Worm (Caenorhabditis elegans): Measurements from ENCODE around the gene msp-32.

The msp-32 gene

DNA sequence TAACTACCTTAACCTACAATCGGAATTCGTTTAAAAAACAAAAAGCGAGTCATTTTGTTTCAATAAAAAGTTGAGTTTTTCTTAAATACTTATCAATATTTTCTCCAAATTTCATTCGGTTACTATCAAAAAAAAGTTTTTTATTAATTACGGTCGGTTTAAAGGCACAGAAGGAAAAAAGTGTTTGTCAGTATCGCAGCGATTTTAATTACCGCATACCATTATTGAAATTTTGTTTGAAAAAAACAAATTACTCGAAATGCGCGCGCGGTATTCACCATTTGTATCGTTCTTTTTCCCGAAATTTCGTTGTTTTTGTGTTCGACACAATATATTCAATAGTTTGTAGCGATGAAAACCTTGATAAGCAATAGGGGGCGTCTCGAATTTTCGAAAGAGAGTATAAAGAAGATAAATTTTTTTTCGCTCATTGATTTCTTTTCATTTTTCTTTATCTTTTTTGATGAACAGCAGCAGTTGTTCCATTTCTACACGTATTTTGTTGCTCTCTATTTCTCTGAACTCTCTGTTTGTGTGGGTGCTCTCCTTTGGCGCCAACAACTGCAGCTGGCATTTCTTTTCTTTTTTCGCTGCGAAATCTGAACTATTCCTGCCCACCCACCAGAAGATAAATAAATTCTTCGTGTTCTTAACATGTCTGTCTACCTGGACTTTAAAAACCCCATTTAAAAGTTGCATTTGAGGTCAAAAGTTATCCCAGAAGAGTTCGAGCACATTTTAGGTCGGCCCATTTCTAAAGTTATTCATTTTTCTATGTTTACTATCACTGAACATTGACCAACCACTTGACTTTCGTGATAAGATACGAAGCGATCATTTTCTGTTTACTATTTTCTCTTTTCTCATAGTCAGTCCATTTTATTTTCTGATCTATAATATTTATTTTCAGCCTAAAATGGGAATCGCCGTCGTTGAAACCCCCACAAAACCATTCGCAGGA, 9.8 kb upstream of the msp-32 start, which contains the start of gene pgm-1:
pgm-1 (plus strand) TSS at position 911 of the 961 bp plus-strand sequence.
- no peak for TF ChIP-seq Y53F4B.3 (GFP tag; IDR thresholded peaks at IDR 0.05)
- peak; percentile 77 for TF ChIP-seq ceh-91 (GFP tag; IDR thresholded peaks at IDR 0.05)
- TF ChIP-seq lsl-1 (GFP tag; optimal IDR thresholded peaks at IDR 0.05) = peak; percentile 94
- peak; percentile 74 for TF ChIP-seq efl-1 (GFP tag; optimal IDR thresholded peaks at IDR 0.05)
- 0 out of 2 replicates have a peak, but pooled peaks have one; percentile 24 for TF ChIP-seq lin-26 (GFP tag; IDR thresholded peaks at IDR 0.05)
- no peak for TF ChIP-seq snpc-1.1 (tag; optimal IDR thresholded peaks at IDR 0.05; ENCODE audit: insufficient read depth)
- TF ChIP-seq D2030.7 (GFP tag; IDR thresholded peaks at IDR 0.05) = 0 out of 2 replicates have a peak, but pooled peaks have one; percentile 12
- no peak for TF ChIP-seq akir-1 (GFP tag; optimal IDR thresholded peaks at IDR 0.05)
- peak; percentile 73 for TF ChIP-seq xnd-1 (tag; optimal IDR thresholded peaks at IDR 0.05)
- peak; percentile 86 for TF ChIP-seq hsf-1 (GFP tag; IDR thresholded peaks at IDR 0.05)
- TF ChIP-seq snpc-1.3 (tag; optimal IDR thresholded peaks at IDR 0.05; ENCODE audit: insufficient read depth) = peak; percentile 8
- TF ChIP-seq nhr-80 (tag; optimal IDR thresholded peaks at IDR 0.05) = peak; percentile 15
- no peak for TF ChIP-seq ceh-79 (tag; optimal IDR thresholded peaks at IDR 0.05)
- no peak for TF ChIP-seq aptf-3 (GFP tag; IDR thresholded peaks at IDR 0.05)
- peak; percentile 14 for TF ChIP-seq K12H6.12 (tag; optimal IDR thresholded peaks at IDR 0.05)
- TF ChIP-seq madf-6 (GFP tag; IDR thresholded peaks at IDR 0.05) = peak; percentile 90
- TF ChIP-seq F33H1.4 (GFP tag; IDR thresholded peaks at IDR 0.05) = peak; percentile 52; the same call in 1 of the 2 replicates
- peak; percentile 25; the same call in 1 of the 2 replicates for TF ChIP-seq dox-1 (GFP tag; IDR thresholded peaks at IDR 0.05)
- TF ChIP-seq madf-8 (GFP tag; conservative IDR thresholded peaks at IDR 0.05) = peak; percentile 74
- 0 out of 2 replicates have a peak, but pooled peaks have one; percentile 13 for TF ChIP-seq mcd-1 (GFP tag; IDR thresholded peaks at IDR 0.05)
- peak; percentile 31 for TF ChIP-seq attf-5 (GFP tag; optimal IDR thresholded peaks at IDR 0.05)
- TF ChIP-seq lin-40 (tag; optimal IDR thresholded peaks at IDR 0.05) = peak; percentile 3
- no peak for TF ChIP-seq rec-8 (tag; optimal IDR thresholded peaks at IDR 0.05)
- TF ChIP-seq cebp-1 (GFP tag; IDR thresholded peaks at IDR 0.05) = no peak
- peak; percentile 24 for TF ChIP-seq cebp-1 (tag; optimal IDR thresholded peaks at IDR 0.05)
- no peak for TF ChIP-seq ztf-18 (tag; optimal IDR thresholded peaks at IDR 0.05)
- no peak for TF ChIP-seq F39B2.1 (GFP tag; IDR thresholded peaks at IDR 0.05)
- no peak for TF ChIP-seq rcor-1 (GFP tag; IDR thresholded peaks at IDR 0.05)
- peak; percentile 19 for TF ChIP-seq dpl-1 (GFP tag; optimal IDR thresholded peaks at IDR 0.05)
- TF ChIP-seq ztf-28 (GFP tag; IDR thresholded peaks at IDR 0.05) = no peak
- no peak; the same call in 1 of the 2 replicates for TF ChIP-seq hmg-1.2 (GFP tag; IDR thresholded peaks at IDR 0.05)

DNA sequence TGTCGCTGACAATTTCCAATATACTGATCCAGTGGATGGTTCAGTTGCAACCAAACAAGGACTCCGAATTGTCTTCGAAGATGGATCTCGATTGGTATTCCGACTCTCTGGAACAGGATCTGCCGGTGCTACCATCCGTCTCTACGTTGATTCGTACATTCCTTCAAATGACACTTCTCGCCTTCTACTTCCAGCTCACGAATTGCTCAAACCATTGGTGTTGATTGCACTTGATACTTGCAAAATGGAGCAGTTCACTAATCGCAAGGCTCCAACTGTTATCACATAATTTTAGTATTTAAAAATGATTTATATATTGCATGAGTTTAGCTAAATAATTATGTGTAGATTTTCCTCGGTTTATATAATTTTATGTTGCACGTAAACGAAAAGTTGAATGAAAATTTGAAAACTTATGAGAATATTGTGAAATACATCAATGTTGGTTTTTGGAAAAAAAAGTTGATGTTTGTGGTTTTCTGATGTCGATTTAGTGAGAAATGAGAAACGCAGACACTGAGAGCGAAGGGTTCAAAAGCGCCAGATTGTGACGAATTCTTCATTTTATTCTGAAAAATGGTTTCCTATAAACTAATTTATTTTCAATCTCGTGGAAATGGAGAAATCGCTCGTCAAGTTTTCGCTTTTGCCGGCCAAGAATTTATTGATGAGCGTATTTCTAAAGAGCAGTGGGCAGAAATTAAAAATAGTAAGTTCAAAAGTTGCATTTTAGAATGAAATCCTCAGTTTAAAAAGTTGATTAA, 7.4 kb upstream of the msp-32 start, which contains the start of gene gst-9:
gst-9 (plus strand) TSS at position 574 of the 764 bp plus-strand sequence.
- TF ChIP-seq sea-2 (GFP tag; IDR thresholded peaks at IDR 0.05) (no peak), F22D6.2 (tag; optimal IDR thresholded peaks at IDR 0.05) (no peak), ceh-58 (GFP tag; IDR thresholded peaks at IDR 0.05) (no peak), snpc-4 (GFP tag; optimal IDR thresholded peaks at IDR 0.05) (no peak), snpc-4 (tag; optimal IDR thresholded peaks at IDR 0.05) (peak in 2 of 4 experiments; percentile 4 to 16), Y95B8A.8 (GFP tag; IDR thresholded peaks at IDR 0.05) (no peak), chd-7 (tag; optimal IDR thresholded peaks at IDR 0.05) (peak; percentile 28), lin-26 (GFP tag; IDR thresholded peaks at IDR 0.05) (0 out of 2 replicates have a peak, but pooled peaks have one; percentile 50), ama-1 (optimal IDR thresholded peaks at IDR 0.05) (peak; percentile 54), ama-1 (GFP tag; optimal IDR thresholded peaks at IDR 0.05) (no peak), K11D2.4 (GFP tag; IDR thresholded peaks at IDR 0.05) (peak; percentile 68; the same call in 1 of the 2 replicates), F23B12.7 (tag; optimal IDR thresholded peaks at IDR 0.05; ENCODE audit: insufficient read depth) (no peak), attf-3 (GFP tag; conservative IDR thresholded peaks at IDR 0.05) (no peak), mes-4 (tag; optimal IDR thresholded peaks at IDR 0.05) (no peak), unc-62 (GFP tag; optimal IDR thresholded peaks at IDR 0.05) (no peak), F49E8.2 (tag; optimal IDR thresholded peaks at IDR 0.05; ENCODE audit: insufficient read depth) (no peak)
